Worm (Caenorhabditis elegans): ENCODE results near the gene srbc-1.

- TF ChIP-seq pha-4 (tag; optimal IDR thresholded peaks at IDR 0.05) (no peak), jun-1 (tag; optimal IDR thresholded peaks at IDR 0.05) (no peak), unc-62 (GFP tag; optimal IDR thresholded peaks at IDR 0.05) (no peak), nhr-237 (tag; optimal IDR thresholded peaks at IDR 0.05) (no peak), elt-3 (tag; optimal IDR thresholded peaks at IDR 0.05) (no peak), ceh-9 (tag; optimal IDR thresholded peaks at IDR 0.05) (no peak), skn-1 (tag; optimal IDR thresholded peaks at IDR 0.05) (no peak), nfya-1 (tag; optimal IDR thresholded peaks at IDR 0.05; ENCODE audit: insufficient read depth) (no peak), nhr-11 (tag; optimal IDR thresholded peaks at IDR 0.05) (no peak), nhr-77 (tag; optimal IDR thresholded peaks at IDR 0.05) (no peak), ceh-82 (tag; optimal IDR thresholded peaks at IDR 0.05) (no peak)
Observed at ce11 chrV:3351266-3351665, 49.5 kb upstream of the srbc-1 start, which contains the start of gene str-63.
